Fruit fly (Drosophila melanogaster): ENCODE measurements around the gene TotF.
A peak's percentile ranks its signal among the peaks of the same experiment; 100 is the strongest.

Gene TotF

dm6 chr2L:19932523-19932922 is 20.3 kb upstream of the TotF start (continued):
- TF ChIP-seq CG3838 (GFP tag; optimal IDR thresholded peaks at IDR 0.05) (no peak), HmgZ (tag; optimal IDR thresholded peaks at IDR 0.05) (peak; percentile 10), mirr (GFP tag; optimal IDR thresholded peaks at IDR 0.05) (peak; percentile 6), CG6791 (GFP tag; IDR thresholded peaks at IDR 0.05; ENCODE audit: partially characterized antibody) (no peak), Mes4 (GFP tag; optimal IDR thresholded peaks at IDR 0.05) (no peak), D (optimal IDR thresholded peaks at IDR 0.05) (no peak), D (GFP tag; optimal IDR thresholded peaks at IDR 0.05) (no peak), CG7556 (GFP tag; optimal IDR thresholded peaks at IDR 0.05) (no peak), sug (tag; optimal IDR thresholded peaks at IDR 0.05) (peak; percentile 59), CG17802 (tag; optimal IDR thresholded peaks at IDR 0.05) (no peak), CG6175 (GFP tag; IDR thresholded peaks at IDR 0.05) (peak; percentile 46; the same call in 1 of the 3 replicates), CG1602 (GFP tag; optimal IDR thresholded peaks at IDR 0.05) (no peak), sd (tag; optimal IDR thresholded peaks at IDR 0.05) (peak; percentile 83), CG10959 (GFP tag; IDR thresholded peaks at IDR 0.05) (no peak), CG17912 (GFP tag; optimal IDR thresholded peaks at IDR 0.05) (no peak), Rfx (GFP tag; IDR thresholded peaks at IDR 0.05) (no peak), Blimp-1 (GFP tag; optimal IDR thresholded peaks at IDR 0.05) (peak; percentile 54), Poxn (GFP tag; IDR thresholded peaks at IDR 0.05) (no peak), chinmo (GFP tag; IDR thresholded peaks at IDR 0.05; ENCODE audit: partially characterized antibody) (0 out of 4 replicates have a peak, but pooled peaks have one; percentile 29), Sry-δ (GFP tag; optimal IDR thresholded peaks at IDR 0.05) (no peak), CG12071 (GFP tag; optimal IDR thresholded peaks at IDR 0.05) (no peak), Meics (GFP tag; optimal IDR thresholded peaks at IDR 0.05) (no peak), CG34376 (GFP tag; optimal IDR thresholded peaks at IDR 0.05) (no peak), CG6689 (GFP tag; IDR thresholded peaks at IDR 0.05) (no peak), Oli (tag; optimal IDR thresholded peaks at IDR 0.05) (no peak), dati (GFP tag; IDR thresholded peaks at IDR 0.05) (no peak), twi (tag; optimal IDR thresholded peaks at IDR 0.05) (no peak), Camta (GFP tag; optimal IDR thresholded peaks at IDR 0.05) (no peak), CG6272 (GFP tag; IDR thresholded peaks at IDR 0.05) (no peak), zf30C (GFP tag; optimal IDR thresholded peaks at IDR 0.05) (no peak), Pdp1 (GFP tag; optimal IDR thresholded peaks at IDR 0.05) (peak in 1 of 2 experiments; percentile 64), ken (GFP tag; IDR thresholded peaks at IDR 0.05) (no peak), hbn (GFP tag; IDR thresholded peaks at IDR 0.05; ENCODE audit: partially characterized antibody) (no peak), pros (GFP tag; optimal IDR thresholded peaks at IDR 0.05) (no peak), CG10431 (GFP tag; optimal IDR thresholded peaks at IDR 0.05) (no peak), gfzf (GFP tag; optimal IDR thresholded peaks at IDR 0.05) (no peak), Doc2 (GFP tag; IDR thresholded peaks at IDR 0.05) (no peak), BEAF-32 (GFP tag; optimal IDR thresholded peaks at IDR 0.05) (no peak), CG16813 (GFP tag; IDR thresholded peaks at IDR 0.05; ENCODE audit: partially characterized antibody) (no peak), ase (GFP tag; IDR thresholded peaks at IDR 0.05) (no peak), exex (tag; optimal IDR thresholded peaks at IDR 0.05) (peak; percentile 15), crol (GFP tag; IDR thresholded peaks at IDR 0.05) (peak; percentile 78), Hmx (GFP tag; optimal IDR thresholded peaks at IDR 0.05) (no peak), CG4360 (GFP tag; IDR thresholded peaks at IDR 0.05) (0 out of 2 replicates have a peak, but pooled peaks have one; percentile 46), Doc3 (GFP tag; IDR thresholded peaks at IDR 0.05; ENCODE audit: partially characterized antibody) (no peak), CG12155 (GFP tag; optimal IDR thresholded peaks at IDR 0.05) (no peak), CTCF (GFP tag; optimal IDR thresholded peaks at IDR 0.05) (no peak), CG1832 (GFP tag; optimal IDR thresholded peaks at IDR 0.05) (no peak), dmrt11E (tag; optimal IDR thresholded peaks at IDR 0.05) (no peak), Hsf (GFP tag; optimal IDR thresholded peaks at IDR 0.05) (no peak), grn (GFP tag; optimal IDR thresholded peaks at IDR 0.05) (peak; percentile 42), pb (GFP tag; optimal IDR thresholded peaks at IDR 0.05) (no peak)

All from whole organism, embryonic.